Fruit fly (Drosophila melanogaster) whole organism, embryonic: Measurements from ENCODE around the gene Gli.

ENCODE experiments used
- Awh ChIP-seq: fragments of 200-800 bp; sonication (Bioruptor generic); IDR thresholded peaks from 2 replicates; pipeline ENCODE4, ENCODE4 v1.3.6; 2022; ENCODE audit warnings: missing biosample characterization, missing genetic modification characterization
- CG10267 ChIP-seq: fragments of 200-800 bp; sonication (Bioruptor generic); optimal IDR thresholded peaks from 2 replicates; lab custom pipeline; 2018; ENCODE audit warnings: missing biosample characterization, mild to moderate bottlenecking, missing genetic modification characterization, moderate library complexity
- CG10431 ChIP-seq: fragments of 200-800 bp; sonication (Bioruptor generic); optimal IDR thresholded peaks from 3 replicates; lab custom pipeline; 2018; ENCODE audit warnings: missing biosample characterization, mild to moderate bottlenecking, missing genetic modification characterization
- CG11560 ChIP-seq: fragments of 200-800 bp; sonication (Bioruptor generic); IDR thresholded peaks from 3 replicates; pipeline ENCODE4 v1.3.6; 2022; ENCODE audit warnings: missing biosample characterization, missing genetic modification characterization
- CG12104 ChIP-seq: fragments of 200-800 bp; sonication (Bioruptor generic); optimal IDR thresholded peaks from 3 replicates; lab custom pipeline; 2016; ENCODE audit warnings: missing biosample characterization, missing genetic modification characterization
- CG12744 ChIP-seq: fragments of 200-800 bp; sonication (Bioruptor generic); optimal IDR thresholded peaks from 2 replicates; lab custom pipeline; 2016; ENCODE audit warnings: missing biosample characterization, missing genetic modification characterization
- CG15514 ChIP-seq: fragments of 200-800 bp; sonication (Bioruptor generic); optimal IDR thresholded peaks from 3 replicates; lab custom pipeline; 2017; ENCODE audit warnings: missing biosample characterization, missing genetic modification characterization, mild to moderate bottlenecking, moderate library complexity, missing genetic modification reagents
- CG16813 ChIP-seq: fragments of 200-800 bp; sonication (Bioruptor generic); IDR thresholded peaks from 3 replicates; pipeline ENCODE4 v1.3.6; 2022; ENCODE audit warnings: missing biosample characterization, missing genetic modification characterization; ENCODE audit not compliant: partially characterized antibody
- CG17802 ChIP-seq: fragments of 200-800 bp; sonication (Bioruptor generic); optimal IDR thresholded peaks from 2 replicates; lab custom pipeline; 2018; ENCODE audit warnings: missing biosample characterization, mild to moderate bottlenecking, missing genetic modification characterization, moderate library complexity
- CG18599 ChIP-seq: fragments of 200-800 bp; sonication (Bioruptor generic); optimal IDR thresholded peaks from 3 replicates; lab custom pipeline; 2017; ENCODE audit warnings: missing biosample characterization, missing genetic modification characterization, mild to moderate bottlenecking, moderate library complexity, missing genetic modification reagents
- CG2199 ChIP-seq: fragments of 200-800 bp; sonication (Bioruptor generic); IDR thresholded peaks from 3 replicates; pipeline ENCODE4 v1.3.6; 2022; ENCODE audit warnings: missing biosample characterization, missing genetic modification characterization
- CG2889 ChIP-seq: fragments of 200-800 bp; sonication (Bioruptor generic); IDR thresholded peaks from 3 replicates; pipeline ENCODE4 v1.3.6; 2022; ENCODE audit warnings: missing biosample characterization, missing genetic modification characterization
- CG5180 ChIP-seq: fragments of 200-800 bp; sonication (Bioruptor generic); optimal IDR thresholded peaks from 3 replicates; lab custom pipeline; 2017; ENCODE audit warnings: missing biosample characterization, missing genetic modification characterization, mild to moderate bottlenecking, moderate library complexity, missing genetic modification reagents
- CG6854 ChIP-seq: fragments of 200-800 bp; sonication (Bioruptor generic); optimal IDR thresholded peaks from 3 replicates; lab custom pipeline; 2017; ENCODE audit warnings: missing biosample characterization, mild to moderate bottlenecking, missing genetic modification characterization
- CG7839 ChIP-seq: fragments of 200-800 bp; sonication (Bioruptor generic); optimal IDR thresholded peaks from 3 replicates; lab custom pipeline; 2018; ENCODE audit warnings: missing biosample characterization, mild to moderate bottlenecking, missing genetic modification characterization, moderate library complexity
- CG8281 ChIP-seq: fragments of 200-800 bp; sonication (Bioruptor generic); optimal IDR thresholded peaks from 2 replicates; lab custom pipeline; 2018; ENCODE audit warnings: missing biosample characterization, mild to moderate bottlenecking, missing genetic modification characterization, moderate library complexity
- CG8290 ChIP-seq, 3 experiments: fragments of 200-800 bp; sonication (Bioruptor generic); optimal IDR thresholded peaks; 2 replicates each; lab custom pipeline; 2016 to 2019; ENCODE audit warnings: missing biosample characterization in 3 of 3, missing genetic modification characterization in 3 of 3, mild to moderate bottlenecking in 2 of 3, moderate library complexity in 1 of 3
- CG9215 ChIP-seq: fragments of 200-800 bp; sonication (Bioruptor generic); IDR thresholded peaks from 2 replicates; pipeline ENCODE4 v1.3.6; 2022; ENCODE audit warnings: missing biosample characterization, missing genetic modification characterization
- CG9876 ChIP-seq: fragments of 200-800 bp; sonication (Bioruptor generic); optimal IDR thresholded peaks from 2 replicates; lab custom pipeline; 2016; ENCODE audit warnings: missing biosample characterization, missing genetic modification characterization
- Chrac-16 ChIP-seq: fragments of 200-800 bp; sonication (Bioruptor generic); optimal IDR thresholded peaks from 3 replicates; lab custom pipeline; 2016; ENCODE audit warnings: missing biosample characterization, missing genetic modification characterization
- CkIIα-i1 ChIP-seq: fragments of 200-800 bp; sonication (Bioruptor generic); IDR thresholded peaks from 2 replicates; pipeline ENCODE4 v1.3.6; 2022; ENCODE audit warnings: missing biosample characterization, missing genetic modification characterization
- D19B ChIP-seq: fragments of 200-800 bp; sonication (Bioruptor generic); optimal IDR thresholded peaks from 2 replicates; lab custom pipeline; 2017; ENCODE audit warnings: missing biosample characterization, mild to moderate bottlenecking, missing genetic modification characterization
- Eip74EF ChIP-seq, 2 experiments: fragments of 200-800 bp in 1 of 2; fragments of >200 bp in 1 of 2; sonication (Bioruptor generic) in 1 of 2; optimal IDR thresholded peaks; 2 replicates each; lab custom pipeline; 2017 to 2019; ENCODE audit warnings: missing biosample characterization in 2 of 2, missing genetic modification characterization in 2 of 2, mild to moderate bottlenecking in 1 of 2, moderate library complexity in 1 of 2
- Ets65A ChIP-seq: fragments of 200-800 bp; sonication (Bioruptor generic); peaks from one replicate; lab custom pipeline; 2016; ENCODE audit warnings: missing biosample characterization, missing genetic modification characterization
- GATAe ChIP-seq: fragments of 200-800 bp; sonication (Bioruptor generic); conservative IDR thresholded peaks from 2 replicates; pipeline ENCODE4 v1.3.6; 2022; ENCODE audit warnings: missing biosample characterization, missing genetic modification characterization
- Gsc ChIP-seq: fragments of 200-800 bp; sonication (Bioruptor generic); IDR thresholded peaks from 2 replicates; pipeline ENCODE4 v1.3.6; 2022; ENCODE audit warnings: missing biosample characterization, missing genetic modification characterization
- Gug ChIP-seq: fragments of 200-800 bp; sonication (Bioruptor generic); IDR thresholded peaks from 4 replicates; pipeline ENCODE4 v1.3.6; 2022; ENCODE audit warnings: missing biosample characterization, missing genetic modification characterization
- HLH54F ChIP-seq: fragments of 200-800 bp; sonication (Bioruptor generic); optimal IDR thresholded peaks from 3 replicates; lab custom pipeline; 2016; ENCODE audit warnings: missing biosample characterization, missing genetic modification characterization
- Lpt ChIP-seq: fragments of >200 bp; optimal IDR thresholded peaks from 2 replicates; lab custom pipeline; 2018; ENCODE audit warnings: missing biosample characterization, missing genetic modification characterization
- Med ChIP-seq: fragments of 200-800 bp; sonication (Bioruptor generic); peaks from one replicate; lab custom pipeline; 2016; ENCODE audit warnings: missing biosample characterization, missing genetic modification characterization, mild to moderate bottlenecking, inconsistent platforms, moderate library complexity
- Optix ChIP-seq: fragments of 200-800 bp; sonication (Bioruptor generic); IDR thresholded peaks from 3 replicates; pipeline ENCODE4 v1.3.6; 2022; ENCODE audit warnings: missing biosample characterization, missing genetic modification characterization
- Rx ChIP-seq: fragments of 200-800 bp; sonication (Bioruptor generic); IDR thresholded peaks from 2 replicates; pipeline ENCODE4 v1.3.6; 2022; ENCODE audit warnings: missing biosample characterization, missing genetic modification characterization
- Six4 ChIP-seq: fragments of 200-800 bp; sonication (Bioruptor generic); optimal IDR thresholded peaks from 2 replicates; lab custom pipeline; 2016; ENCODE audit warnings: missing biosample characterization, missing genetic modification characterization
- Vsx1 ChIP-seq: fragments of 200-800 bp; sonication (Bioruptor generic); optimal IDR thresholded peaks from 2 replicates; lab custom pipeline; 2017; ENCODE audit warnings: missing biosample characterization, mild to moderate bottlenecking, missing genetic modification characterization, missing genetic modification reagents
- az2 ChIP-seq: fragments of 200-800 bp; sonication (Bioruptor generic); optimal IDR thresholded peaks from 3 replicates; lab custom pipeline; 2016; ENCODE audit warnings: missing biosample characterization, missing genetic modification characterization
- br ChIP-seq: fragments of >200 bp; optimal IDR thresholded peaks from 2 replicates; lab custom pipeline; 2017
- chif ChIP-seq, 2 experiments: fragments of 200-800 bp; sonication (Bioruptor generic); optimal IDR thresholded peaks; 3 replicates each; lab custom pipeline; 2016; ENCODE audit warnings: missing biosample characterization in 2 of 2, missing genetic modification characterization in 2 of 2
- ftz-f1 ChIP-seq: fragments of 200-800 bp; sonication (Bioruptor generic); optimal IDR thresholded peaks from 2 replicates; lab custom pipeline; 2016; ENCODE audit warnings: missing biosample characterization, missing genetic modification characterization
- gfzf ChIP-seq: fragments of 200-800 bp; sonication (Bioruptor generic); optimal IDR thresholded peaks from 2 replicates; lab custom pipeline; 2016; ENCODE audit warnings: missing biosample characterization, mild to moderate bottlenecking, missing genetic modification characterization, moderate library complexity
- hkb ChIP-seq, 2 experiments: fragments of 200-800 bp in 1 of 2; fragments of >200 bp in 1 of 2; sonication (Bioruptor generic) in 1 of 2; IDR thresholded peaks in 1 of 2; optimal IDR thresholded peaks in 1 of 2; 2 replicates each; pipeline versions ENCODE4 v1.3.6 to Lab custom; 2017 to 2022; ENCODE audit warnings: missing biosample characterization in 1 of 2, missing genetic modification characterization in 1 of 2
- ind ChIP-seq: fragments of 200-800 bp; sonication (Bioruptor generic); optimal IDR thresholded peaks from 3 replicates; lab custom pipeline; 2016; ENCODE audit warnings: missing biosample characterization, missing genetic modification characterization
- kah ChIP-seq: fragments of 200-800 bp; sonication (Bioruptor generic); optimal IDR thresholded peaks from 2 replicates; lab custom pipeline; 2018; ENCODE audit warnings: missing biosample characterization, mild to moderate bottlenecking, missing genetic modification characterization
- kay ChIP-seq: fragments of 200-800 bp; sonication (Bioruptor generic); optimal IDR thresholded peaks from 2 replicates; lab custom pipeline; 2016; ENCODE audit warnings: missing biosample characterization, missing genetic modification characterization
- seq ChIP-seq: fragments of 200-800 bp; sonication (Bioruptor generic); IDR thresholded peaks from 2 replicates; pipeline ENCODE4 v1.3.6; 2022; ENCODE audit warnings: missing biosample characterization, missing genetic modification characterization
- toy ChIP-seq: fragments of 200-800 bp; sonication (Bioruptor generic); IDR thresholded peaks from 2 replicates; pipeline ENCODE4 v1.3.6; 2022; ENCODE audit warnings: missing biosample characterization, missing genetic modification characterization
- unpg ChIP-seq: fragments of 200-800 bp; sonication (Bioruptor generic); optimal IDR thresholded peaks from 3 replicates; lab custom pipeline; 2018; ENCODE audit warnings: missing biosample characterization, mild to moderate bottlenecking, missing genetic modification characterization, moderate library complexity
- vnd ChIP-seq: fragments of 200-800 bp; sonication (Bioruptor generic); IDR thresholded peaks from 3 replicates; pipeline ENCODE4 v1.3.6; 2022; ENCODE audit warnings: missing biosample characterization, missing genetic modification characterization; ENCODE audit not compliant: partially characterized antibody
- z ChIP-seq: fragments of 200-800 bp; sonication (Bioruptor generic); IDR thresholded peaks from 3 replicates; pipeline ENCODE4 v1.3.6; 2022; ENCODE audit warnings: missing biosample characterization, missing genetic modification characterization
- zen ChIP-seq: fragments of 200-800 bp; sonication (Bioruptor generic); optimal IDR thresholded peaks from 3 replicates; lab custom pipeline; 2018; ENCODE audit warnings: missing biosample characterization, mild to moderate bottlenecking, missing genetic modification characterization, moderate library complexity

The Gli gene

DNA sequence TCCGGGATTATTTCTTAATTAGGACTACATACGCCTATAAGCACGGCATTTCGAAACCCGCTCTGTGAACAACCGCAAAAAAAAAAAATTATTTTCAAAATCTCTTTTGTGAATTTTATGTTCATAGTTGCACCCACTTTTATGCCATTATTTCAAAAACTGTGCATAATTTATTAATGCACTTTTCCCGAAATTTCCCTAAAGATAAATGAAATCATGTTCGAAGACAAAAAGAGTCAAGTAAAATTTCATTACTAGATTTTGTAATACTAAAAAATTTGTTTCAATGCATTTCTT is 11.4 kb downstream of the Gli start (continued):
- TF ChIP-seq Six4 (GFP tag; lab: Kevin White, UChicago) (no peak), zen (tag; lab: Kevin White, UChicago) (no peak), seq (GFP tag; lab: Robert Waterston, UW) (no peak), GATAe (no peak), CG8290 (GFP tag; optimal IDR thresholded peaks at IDR 0.05; lab: Kevin White, UChicago) (no peak), CG8290 (tag; optimal IDR thresholded peaks at IDR 0.05; lab: Kevin White, UChicago) (no peak), br (lab: Kevin White, UChicago) (no peak), z (no peak), D19B (GFP tag; lab: Kevin White, UChicago) (peak; percentile 71), Med (GFP tag; lab: Kevin White, UChicago) (peak; percentile 60), gfzf (GFP tag; lab: Kevin White, UChicago) (peak; percentile 49), CG5180 (GFP tag; lab: Kevin White, UChicago) (no peak), CG2889 (0 out of 3 replicates have a peak, but pooled peaks have one; percentile 28), CG9876 (GFP tag; lab: Kevin White, UChicago) (no peak), CG12744 (GFP tag; lab: Kevin White, UChicago) (no peak), Gug (GFP tag; lab: Robert Waterston, UW) (no peak), CG7839 (tag; lab: Kevin White, UChicago) (no peak), CG17802 (tag; lab: Kevin White, UChicago) (no peak), CG18599 (no peak), CG15514 (GFP tag; lab: Kevin White, UChicago) (no peak), hkb (optimal IDR thresholded peaks at IDR 0.05; lab: Kevin White, UChicago) (no peak), hkb (GFP tag; IDR thresholded peaks at IDR 0.05; lab: Robert Waterston, UW) (no peak), CG9215 (GFP tag; lab: Robert Waterston, UW) (no peak), CG2199 (GFP tag; lab: Robert Waterston, UW) (0 out of 3 replicates have a peak, but pooled peaks have one; percentile 3)

DNA sequence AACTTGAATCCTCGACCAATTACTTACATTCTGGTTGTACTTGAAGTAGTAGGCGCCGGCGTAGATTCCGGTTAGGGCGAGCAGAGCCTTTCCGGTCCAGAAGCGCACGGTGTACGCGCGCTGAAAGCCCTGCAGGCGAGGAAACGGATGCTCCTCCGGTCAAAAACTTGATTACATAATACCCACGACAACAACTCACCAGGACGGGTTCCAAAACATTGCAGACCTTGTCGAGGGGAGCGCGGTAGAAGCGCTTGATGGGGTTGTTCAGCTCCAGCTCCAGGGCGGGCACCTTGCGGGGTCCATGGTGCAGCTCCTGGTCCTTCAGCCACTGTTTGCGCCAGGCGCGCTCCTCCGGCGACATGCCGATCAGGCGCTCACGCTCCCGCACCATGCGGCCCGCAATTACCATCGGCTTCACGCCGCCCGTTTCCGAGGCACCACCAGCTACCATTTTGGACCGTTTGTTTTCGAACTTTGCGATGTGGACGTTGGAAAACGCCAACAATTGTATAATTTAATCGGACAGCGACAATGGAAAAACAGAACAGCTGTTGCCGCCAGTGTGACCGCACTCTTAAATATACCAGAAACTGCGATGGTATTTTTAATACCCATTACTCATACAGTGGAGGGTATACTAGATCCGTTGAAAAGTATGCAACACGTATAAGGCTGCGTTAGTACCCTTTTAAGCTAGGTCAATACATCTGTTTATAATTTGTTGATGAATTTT is 11.9 kb downstream of the Gli start, which contains the start of gene ND-B17:
TSS of gene ND-B17 (minus strand) at position 556 of the 736 bp plus-strand sequence.
- TF ChIP-seq unpg (GFP tag; lab: Kevin White, UChicago) (no peak), Awh (GFP tag; lab: Robert Waterston, UW) (0 out of 2 replicates have a peak, but pooled peaks have one; percentile 24), CG11560 (tag; lab: Robert Waterston, UW) (no peak), seq (GFP tag; lab: Robert Waterston, UW) (no peak), HLH54F (GFP tag; lab: Kevin White, UChicago) (peak; percentile 59), kah (GFP tag; lab: Kevin White, UChicago) (no peak), CG16813 (0 out of 3 replicates have a peak, but pooled peaks have one; percentile 23), CG6854 (no peak), Chrac-16 (GFP tag; lab: Kevin White, UChicago) (peak; percentile 45), Lpt (no peak), Rx (GFP tag; lab: Robert Waterston, UW) (0 out of 2 replicates have a peak, but pooled peaks have one; percentile 19), z (no peak), ind (peak; percentile 5), CG8281 (tag; lab: Kevin White, UChicago) (no peak), Optix (GFP tag; lab: Robert Waterston, UW) (no peak), Vsx1 (no peak), Ets65A (GFP tag; lab: Kevin White, UChicago) (no peak), Eip74EF (GFP tag; optimal IDR thresholded peaks at IDR 0.05; lab: Kevin White, UChicago) (no peak), CkIIα-i1 (no peak), kay (no peak), az2 (GFP tag; lab: Kevin White, UChicago) (peak; percentile 37), CG12104 (no peak), CG10431 (no peak), chif (GFP tag; optimal IDR thresholded peaks at IDR 0.05; lab: Kevin White, UChicago) (peak in 1 of 2 experiments; percentile 59), toy (GFP tag; lab: Robert Waterston, UW) (no peak), Gsc (GFP tag; lab: Robert Waterston, UW) (no peak), CG10267 (tag; lab: Kevin White, UChicago) (peak; percentile 19), ftz-f1 (GFP tag; lab: Kevin White, UChicago) (no peak), vnd (no peak)
